Worm (Caenorhabditis elegans) whole organism, L1 larva: ENCODE data around the gene ZC250.2.

Experiments used
- jun-1 ChIP-seq: fragments of 150-350 bp; optimal IDR thresholded peaks from 2 replicates; lab custom pipeline; 2014; ENCODE audit warnings: missing biosample characterization, missing genetic modification reagents, missing genetic modification characterization
- lin-13 ChIP-seq: fragments of 150-350 bp; optimal IDR thresholded peaks from 2 replicates; lab custom pipeline; 2014; ENCODE audit warnings: missing biosample characterization, missing genetic modification reagents, missing genetic modification characterization
- mep-1 ChIP-seq: fragments of 150-350 bp; optimal IDR thresholded peaks from 2 replicates; lab custom pipeline; 2014; ENCODE audit warnings: missing biosample characterization, missing genetic modification characterization
- nhr-20 ChIP-seq: sonication (generic microtip); optimal IDR thresholded peaks from 2 replicates; lab custom pipeline; 2016; ENCODE audit warnings: mild to moderate bottlenecking, missing genetic modification characterization, missing compliant biosample characterization

DNA sequence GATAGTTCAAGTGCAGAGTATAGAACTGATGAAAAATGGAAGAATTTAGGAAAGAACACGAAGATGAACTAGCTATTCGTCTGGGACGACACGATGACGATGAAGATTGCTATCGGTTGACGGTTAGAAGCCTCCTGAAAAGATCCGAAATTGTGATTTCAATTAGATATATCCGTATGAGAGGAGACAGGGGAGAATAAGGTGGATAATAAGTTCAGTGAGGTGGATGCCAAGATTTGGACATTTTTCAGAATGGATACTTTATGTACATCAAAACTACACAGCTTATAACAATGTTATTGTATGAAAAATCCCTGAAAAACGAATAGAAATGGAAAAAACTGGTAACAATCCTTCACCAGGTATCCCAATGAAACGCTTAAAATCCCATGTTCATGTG, 6.0 kb downstream of the ZC250.2 start, which contains the start of gene nstp-3:
- no peak for TF ChIP-seq nhr-20 (tag; lab: Kevin White, UChicago)
- TF ChIP-seq lin-13 = no peak
- no peak for TF ChIP-seq mep-1 (tag; lab: Kevin White, UChicago)
- no peak for TF ChIP-seq jun-1
